Worm (Caenorhabditis elegans) whole organism, young adult: Measurements from ENCODE around the gene ant-1.4.
A peak's percentile ranks its signal among the peaks of the same experiment; 100 is the strongest.

Experiments used
- B0261.1 ChIP-seq: sonication (generic microtip); optimal IDR thresholded peaks from 2 replicates; lab custom pipeline; 2016; ENCODE audit warnings: mild to moderate bottlenecking, missing genetic modification characterization, moderate library complexity, missing compliant biosample characterization
- D2030.7 ChIP-seq: fragments of 200-800 bp; sonication (Bioruptor generic); IDR thresholded peaks from 2 replicates; pipeline ENCODE4 v1.3.6; 2022; ENCODE audit warnings: missing genetic modification reagents, missing genetic modification characterization, missing compliant biosample characterization
- F10E7.11 ChIP-seq: sonication (generic microtip); optimal IDR thresholded peaks from 2 replicates; lab custom pipeline; 2017; ENCODE audit warnings: mild to moderate bottlenecking, missing genetic modification characterization, moderate library complexity, missing compliant biosample characterization
- F33H1.4 ChIP-seq: fragments of 200-800 bp; sonication (Bioruptor generic); IDR thresholded peaks from 2 replicates; pipeline ENCODE4 v1.3.6; 2022; ENCODE audit warnings: missing genetic modification reagents, missing genetic modification characterization, missing compliant biosample characterization
- F39B2.1 ChIP-seq: fragments of 200-800 bp; sonication (Bioruptor generic); IDR thresholded peaks from 2 replicates; pipeline ENCODE4 v1.3.6; 2022; ENCODE audit warnings: missing genetic modification reagents, missing genetic modification characterization, missing compliant biosample characterization
- F55B11.4 ChIP-seq: sonication (generic microtip); optimal IDR thresholded peaks from 2 replicates; lab custom pipeline; 2016; ENCODE audit warnings: missing compliant biosample characterization, missing genetic modification characterization, borderline replicate concordance; ENCODE audit not compliant: insufficient read depth
- K12H6.12 ChIP-seq: fragments of 200-800 bp; sonication (Bioruptor generic); optimal IDR thresholded peaks from 2 replicates; lab custom pipeline; 2018; ENCODE audit warnings: mild to moderate bottlenecking, missing genetic modification characterization, missing compliant biosample characterization
- Y53F4B.3 ChIP-seq: fragments of 200-800 bp; sonication (Bioruptor generic); IDR thresholded peaks from 2 replicates; pipeline ENCODE4 v1.3.6; 2022; ENCODE audit warnings: missing genetic modification reagents, missing genetic modification characterization, missing compliant biosample characterization
- Y56A3A.18 ChIP-seq: fragments of 200-800 bp; sonication (Bioruptor generic); IDR thresholded peaks from 2 replicates; pipeline ENCODE4 v1.3.6; 2022; ENCODE audit warnings: missing genetic modification reagents, missing genetic modification characterization, missing compliant biosample characterization
- Y67H2A.10 ChIP-seq: fragments of 200-800 bp; sonication (Bioruptor generic); conservative IDR thresholded peaks from 2 replicates; pipeline ENCODE4 v1.3.6; 2022; ENCODE audit warnings: missing genetic modification reagents, missing genetic modification characterization, missing compliant biosample characterization
- Y79H2A.3 ChIP-seq: fragments of 200-800 bp; sonication (Bioruptor generic); conservative IDR thresholded peaks from 2 replicates; pipeline ENCODE4 v1.3.6; 2022; ENCODE audit warnings: missing genetic modification reagents, missing genetic modification characterization, missing compliant biosample characterization
- aptf-2 ChIP-seq: fragments of 200-800 bp; sonication (Bioruptor generic); conservative IDR thresholded peaks from 2 replicates; pipeline ENCODE4 v1.3.6; 2022; ENCODE audit warnings: missing genetic modification reagents, missing genetic modification characterization, missing compliant biosample characterization
- aptf-3 ChIP-seq: fragments of 200-800 bp; sonication (Bioruptor generic); IDR thresholded peaks from 2 replicates; pipeline ENCODE4 v1.3.6; 2022; ENCODE audit warnings: missing genetic modification characterization, missing compliant biosample characterization
- athp-1 ChIP-seq: sonication (generic microtip); optimal IDR thresholded peaks from 2 replicates; lab custom pipeline; 2017; ENCODE audit warnings: mild to moderate bottlenecking, missing genetic modification characterization, missing compliant biosample characterization
- attf-3 ChIP-seq: fragments of 200-800 bp; sonication (Bioruptor generic); conservative IDR thresholded peaks from 2 replicates; pipeline ENCODE4 v1.3.6; 2022; ENCODE audit warnings: missing genetic modification reagents, missing genetic modification characterization, missing compliant biosample characterization
- bed-2 ChIP-seq: fragments of 200-800 bp; sonication (Bioruptor generic); IDR thresholded peaks from 2 replicates; pipeline ENCODE4 v1.3.6; 2022; ENCODE audit warnings: missing genetic modification reagents, missing genetic modification characterization, missing compliant biosample characterization
- cebp-1 ChIP-seq, 2 experiments: fragments of 200-800 bp in 1 of 2; sonication (Bioruptor generic) in 1 of 2; sonication (generic microtip) in 1 of 2; IDR thresholded peaks in 1 of 2; optimal IDR thresholded peaks in 1 of 2; 2 replicates each; pipeline versions ENCODE4 v1.3.6 to Lab custom; 2017 to 2022; ENCODE audit warnings: missing compliant biosample characterization in 2 of 2, missing genetic modification characterization in 2 of 2, mild to moderate bottlenecking in 1 of 2, missing genetic modification reagents in 1 of 2, moderate library complexity in 1 of 2
- ceh-100 ChIP-seq: fragments of 200-800 bp; sonication (Bioruptor generic); IDR thresholded peaks from 2 replicates; pipeline ENCODE4 v1.3.6; 2022; ENCODE audit warnings: missing genetic modification reagents, missing genetic modification characterization, missing compliant biosample characterization
- ceh-40 ChIP-seq: fragments of 200-800 bp; sonication (Bioruptor generic); IDR thresholded peaks from 2 replicates; pipeline ENCODE4 v1.3.6; 2022; ENCODE audit warnings: missing genetic modification characterization, missing compliant biosample characterization
- ceh-79 ChIP-seq: sonication (generic microtip); optimal IDR thresholded peaks from 2 replicates; lab custom pipeline; 2017; ENCODE audit warnings: mild to moderate bottlenecking, missing genetic modification characterization, missing compliant biosample characterization
- ceh-91 ChIP-seq: fragments of 200-800 bp; sonication (Bioruptor generic); IDR thresholded peaks from 2 replicates; pipeline ENCODE4 v1.3.6; 2022; ENCODE audit warnings: missing genetic modification reagents, missing genetic modification characterization, missing compliant biosample characterization
- dox-1 ChIP-seq: fragments of 200-800 bp; sonication (Bioruptor generic); IDR thresholded peaks from 2 replicates; pipeline ENCODE4 v1.3.6; 2022; ENCODE audit warnings: missing genetic modification reagents, missing genetic modification characterization, missing compliant biosample characterization
- dpff-1 ChIP-seq: sonication (generic microtip); optimal IDR thresholded peaks from 2 replicates; lab custom pipeline; 2017; ENCODE audit warnings: mild to moderate bottlenecking, missing genetic modification characterization, missing compliant biosample characterization
- egl-18 ChIP-seq: fragments of 200-800 bp; sonication (Bioruptor generic); IDR thresholded peaks from 2 replicates; pipeline ENCODE4 v1.3.6; 2022; ENCODE audit warnings: missing genetic modification reagents, missing genetic modification characterization, missing compliant biosample characterization
- egl-44 ChIP-seq: fragments of 200-800 bp; sonication (Bioruptor generic); IDR thresholded peaks from 2 replicates; pipeline ENCODE4 v1.3.6; 2022; ENCODE audit warnings: missing genetic modification reagents, missing genetic modification characterization, missing compliant biosample characterization
- egrh-3 ChIP-seq: fragments of 200-800 bp; sonication (Bioruptor generic); IDR thresholded peaks from 2 replicates; pipeline ENCODE4 v1.3.6; 2022; ENCODE audit warnings: missing genetic modification reagents, missing genetic modification characterization, missing compliant biosample characterization
- him-1 ChIP-seq: sonication (generic microtip); optimal IDR thresholded peaks from 2 replicates; lab custom pipeline; 2016; ENCODE audit warnings: missing genotype, missing genetic modification reagents, missing genetic modification characterization, missing compliant biosample characterization
- hmg-20 ChIP-seq: fragments of 200-800 bp; sonication (Bioruptor generic); IDR thresholded peaks from 2 replicates; pipeline ENCODE4 v1.3.6; 2022; ENCODE audit warnings: missing genetic modification reagents, missing genetic modification characterization, missing compliant biosample characterization
- lin-54 ChIP-seq: fragments of 200-800 bp; sonication (Bioruptor generic); optimal IDR thresholded peaks from 2 replicates; lab custom pipeline; 2018; ENCODE audit warnings: mild to moderate bottlenecking, missing genetic modification characterization, missing compliant biosample characterization
- madf-3 ChIP-seq: fragments of 200-800 bp; sonication (Bioruptor generic); IDR thresholded peaks from 2 replicates; pipeline ENCODE4 v1.3.6; 2022; ENCODE audit warnings: missing genetic modification reagents, missing genetic modification characterization, missing compliant biosample characterization
- madf-6 ChIP-seq: fragments of 200-800 bp; sonication (Bioruptor generic); IDR thresholded peaks from 2 replicates; pipeline ENCODE4 v1.3.6; 2022; ENCODE audit warnings: missing genetic modification reagents, missing genetic modification characterization, missing compliant biosample characterization
- madf-8 ChIP-seq: fragments of 200-800 bp; sonication (Bioruptor generic); conservative IDR thresholded peaks from 2 replicates; pipeline ENCODE4 v1.3.6; 2022; ENCODE audit warnings: missing genetic modification reagents, missing genetic modification characterization, missing compliant biosample characterization
- mcd-1 ChIP-seq: fragments of 200-800 bp; sonication (Bioruptor generic); IDR thresholded peaks from 2 replicates; pipeline ENCODE4 v1.3.6; 2022; ENCODE audit warnings: missing genetic modification reagents, missing genetic modification characterization, missing compliant biosample characterization
- mel-28 ChIP-seq: sonication (generic microtip); optimal IDR thresholded peaks from 2 replicates; lab custom pipeline; 2016; ENCODE audit warnings: borderline replicate concordance, mild to moderate bottlenecking, missing genetic modification characterization, missing compliant biosample characterization
- mes-4 ChIP-seq: sonication (generic microtip); optimal IDR thresholded peaks from 2 replicates; lab custom pipeline; 2016; ENCODE audit warnings: missing genotype, missing genetic modification characterization, missing compliant biosample characterization
- mxl-1 ChIP-seq: sonication (generic microtip); optimal IDR thresholded peaks from 2 replicates; lab custom pipeline; 2016; ENCODE audit warnings: missing genetic modification characterization, missing compliant biosample characterization
- nfya-2 ChIP-seq: fragments of 200-800 bp; sonication (Bioruptor generic); IDR thresholded peaks from 2 replicates; pipeline ENCODE4 v1.3.6; 2022; ENCODE audit warnings: missing genetic modification reagents, missing genetic modification characterization, missing compliant biosample characterization
- nhr-80 ChIP-seq: sonication (generic microtip); optimal IDR thresholded peaks from 2 replicates; lab custom pipeline; 2016; ENCODE audit warnings: missing genetic modification characterization, missing compliant biosample characterization
- pha-4 ChIP-seq: fragments of 150-350 bp; sonication (generic microtip); optimal IDR thresholded peaks from 2 replicates; lab custom pipeline; 2014; ENCODE audit warnings: missing biosample characterization, missing genetic modification reagents, missing genetic modification characterization
- sea-2 ChIP-seq: fragments of 200-800 bp; sonication (Bioruptor generic); IDR thresholded peaks from 2 replicates; pipeline ENCODE4 v1.3.6; 2022; ENCODE audit warnings: missing genetic modification characterization, missing compliant biosample characterization
- snpc-1.3 ChIP-seq: sonication (generic microtip); optimal IDR thresholded peaks from 2 replicates; lab custom pipeline; 2017; ENCODE audit warnings: missing genetic modification characterization, mild to moderate bottlenecking, missing compliant biosample characterization, antibody characterized with exemption, moderate library complexity, missing genotype, missing genetic modification reagents; ENCODE audit not compliant: insufficient read depth
- snpc-3.4 ChIP-seq: sonication (generic microtip); optimal IDR thresholded peaks from 2 replicates; lab custom pipeline; 2017; ENCODE audit warnings: missing genetic modification characterization, mild to moderate bottlenecking, missing compliant biosample characterization, antibody characterized with exemption, moderate library complexity, missing genotype, missing genetic modification reagents
- snpc-4 ChIP-seq, 5 experiments: fragments of 150-350 bp in 1 of 5; sonication (generic microtip) in 4 of 5; optimal IDR thresholded peaks; 2 replicates each; lab custom pipeline; 2014 to 2018; ENCODE audit warnings: missing genetic modification characterization in 5 of 5, missing biosample characterization in 3 of 5, antibody characterized with exemption in 2 of 5, mild to moderate bottlenecking in 2 of 5, missing compliant biosample characterization in 2 of 5, missing genotype in 2 of 5, moderate library complexity in 2 of 5, missing genetic modification reagents in 1 of 5
- tbx-9 ChIP-seq: sonication (generic microtip); optimal IDR thresholded peaks from 2 replicates; lab custom pipeline; 2016; ENCODE audit warnings: borderline replicate concordance, missing genetic modification characterization, inconsistent platforms, missing compliant biosample characterization
- unc-62 ChIP-seq: fragments of 150-350 bp; optimal IDR thresholded peaks from 2 replicates; lab custom pipeline; 2014; ENCODE audit warnings: missing biosample characterization, missing genetic modification reagents, missing genetic modification characterization
- ztf-22 ChIP-seq: fragments of 200-800 bp; sonication (Bioruptor generic); optimal IDR thresholded peaks from 2 replicates; lab custom pipeline; 2018; ENCODE audit warnings: mild to moderate bottlenecking, missing genetic modification characterization, moderate library complexity, missing compliant biosample characterization
- ztf-25 ChIP-seq: fragments of 200-800 bp; sonication (Bioruptor generic); IDR thresholded peaks from 2 replicates; pipeline ENCODE4 v1.3.6; 2022; ENCODE audit warnings: missing genetic modification reagents, missing genetic modification characterization, missing compliant biosample characterization

Gene ant-1.4

DNA sequence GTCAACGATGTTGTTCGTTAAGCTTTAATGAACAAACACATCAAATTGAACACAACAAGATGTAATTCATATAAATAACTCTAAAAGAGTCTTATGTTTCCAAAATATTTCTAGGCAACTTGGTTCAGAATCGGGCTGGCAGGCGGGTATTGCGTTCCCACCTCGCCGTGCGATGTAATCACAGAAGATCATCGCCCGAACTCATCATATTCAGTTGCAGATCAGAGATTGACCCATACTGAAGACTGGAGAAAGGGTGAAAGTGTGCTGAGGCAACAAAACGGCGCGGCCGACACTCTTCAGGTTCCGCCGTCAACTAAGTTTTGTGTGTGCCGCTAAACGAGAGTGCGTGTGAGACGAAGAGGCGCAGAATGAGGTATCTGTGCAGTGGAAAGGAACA, 31.6 kb downstream of the ant-1.4 start (continued):
- TF ChIP-seq ceh-100 (GFP tag; lab: Robert Waterston, UW): peak; percentile 76
- TF ChIP-seq egl-18 (GFP tag; lab: Robert Waterston, UW): 0 out of 2 replicates have a peak, but pooled peaks have one; percentile 35
- peak; percentile 83 for TF ChIP-seq mes-4
- no peak for TF ChIP-seq mel-28 (tag; lab: Kevin White, UChicago)
- peak; percentile 60; the same call in 1 of the 2 replicates for TF ChIP-seq ztf-25 (GFP tag; lab: Robert Waterston, UW)
- peak; percentile 46 for TF ChIP-seq tbx-9 (tag; lab: Kevin White, UChicago)
- peak; percentile 60 for TF ChIP-seq ztf-22 (GFP tag; lab: Kevin White, UChicago)
- peak; percentile 26; the same call in 1 of the 2 replicates for TF ChIP-seq egl-44 (GFP tag; lab: Robert Waterston, UW)
- 0 out of 2 replicates have a peak, but pooled peaks have one; percentile 16 for TF ChIP-seq Y79H2A.3 (GFP tag; lab: Robert Waterston, UW)
- peak; percentile 60 for TF ChIP-seq madf-8
- peak; percentile 88 for TF ChIP-seq madf-3 (GFP tag; lab: Robert Waterston, UW)
- TF ChIP-seq snpc-3.4: peak; percentile 98
- peak; percentile 95 for TF ChIP-seq snpc-1.3 (tag; lab: Kevin White, UChicago)
- no peak for TF ChIP-seq ceh-40 (GFP tag; lab: Robert Waterston, UW)
- no peak for TF ChIP-seq mxl-1 (tag; lab: Kevin White, UChicago)
- TF ChIP-seq nfya-2 (GFP tag; lab: Robert Waterston, UW): no peak
- TF ChIP-seq athp-1 (tag; lab: Kevin White, UChicago): peak; percentile 58
- TF ChIP-seq cebp-1 (GFP tag; IDR thresholded peaks at IDR 0.05; lab: Robert Waterston, UW): no peak
- TF ChIP-seq cebp-1 (tag; optimal IDR thresholded peaks at IDR 0.05; lab: Kevin White, UChicago): no peak
- TF ChIP-seq Y56A3A.18 (GFP tag; lab: Robert Waterston, UW): peak; percentile 85
- TF ChIP-seq aptf-2 (GFP tag; lab: Robert Waterston, UW): no peak
- TF ChIP-seq K12H6.12 (tag; lab: Kevin White, UChicago): peak; percentile 66
- peak; percentile 51; the same call in 1 of the 2 replicates for TF ChIP-seq Y53F4B.3 (GFP tag; lab: Robert Waterston, UW)
- TF ChIP-seq B0261.1 (tag; lab: Kevin White, UChicago): peak; percentile 41
- no peak for TF ChIP-seq F55B11.4 (tag; lab: Kevin White, UChicago)
- peak; percentile 71 for TF ChIP-seq egrh-3
- TF ChIP-seq nhr-80 (tag; lab: Kevin White, UChicago): peak; percentile 82
- TF ChIP-seq attf-3: peak; percentile 65
- peak; percentile 81 for TF ChIP-seq F33H1.4 (GFP tag; lab: Robert Waterston, UW)
- 0 out of 2 replicates have a peak, but pooled peaks have one; percentile 39 for TF ChIP-seq Y67H2A.10 (GFP tag; lab: Robert Waterston, UW)
- TF ChIP-seq him-1: peak; percentile 94
- TF ChIP-seq sea-2: no peak
- peak; percentile 74 for TF ChIP-seq F39B2.1 (GFP tag; lab: Robert Waterston, UW)
- TF ChIP-seq unc-62 (GFP tag; lab: Kevin White, UChicago): no peak
- TF ChIP-seq hmg-20 (GFP tag; lab: Robert Waterston, UW): peak; percentile 54; the same call in 1 of the 2 replicates
- no peak for TF ChIP-seq ceh-79 (tag; lab: Kevin White, UChicago)
- no peak for TF ChIP-seq bed-2 (GFP tag; lab: Robert Waterston, UW)
- TF ChIP-seq madf-6 (GFP tag; lab: Robert Waterston, UW): peak; percentile 91
- TF ChIP-seq ceh-91 (GFP tag; lab: Robert Waterston, UW): peak; percentile 69
- TF ChIP-seq aptf-3 (GFP tag; lab: Robert Waterston, UW): no peak
- peak; percentile 85 for TF ChIP-seq lin-54 (GFP tag; lab: Kevin White, UChicago)
- TF ChIP-seq D2030.7 (GFP tag; lab: Robert Waterston, UW): peak; percentile 98
- peak; percentile 84 for TF ChIP-seq mcd-1 (GFP tag; lab: Robert Waterston, UW)
- peak; percentile 98; the same call in 1 of the 2 replicates for TF ChIP-seq dox-1 (GFP tag; lab: Robert Waterston, UW)
- TF ChIP-seq dpff-1: no peak
- no peak for TF ChIP-seq pha-4 (tag; lab: Kevin White, UChicago)
- peak; percentile 59 for TF ChIP-seq F10E7.11 (tag; lab: Kevin White, UChicago)
- peak; percentile 99 for TF ChIP-seq snpc-4 (GFP tag; optimal IDR thresholded peaks at IDR 0.05; lab: Kevin White, UChicago)
- peak; percentile 99 to 100 (median 99) for TF ChIP-seq snpc-4 (tag; optimal IDR thresholded peaks at IDR 0.05; lab: Kevin White, UChicago)
